Worm (Caenorhabditis elegans) whole organism, early embryonic: Measurements from ENCODE around the gene F56D2.2.

Source experiments
- B0310.2 ChIP-seq: sonication (generic microtip); optimal IDR thresholded peaks from 2 replicates; lab custom pipeline; 2016; ENCODE audit warnings: mild to moderate bottlenecking, missing genetic modification characterization, missing compliant biosample characterization
- F13C5.2 ChIP-seq: sonication (generic microtip); optimal IDR thresholded peaks from 2 replicates; lab custom pipeline; 2017; ENCODE audit warnings: mild to moderate bottlenecking, missing genetic modification characterization, inconsistent platforms, missing compliant biosample characterization
- aly-1 ChIP-seq: sonication (generic microtip); optimal IDR thresholded peaks from 2 replicates; lab custom pipeline; 2016; ENCODE audit warnings: missing genetic modification characterization, missing compliant biosample characterization
- ama-1 ChIP-seq: fragments of 150-350 bp; optimal IDR thresholded peaks from 2 replicates; lab custom pipeline; 2014
- ceh-13 ChIP-seq: fragments of 200-800 bp; sonication (Bioruptor generic); optimal IDR thresholded peaks from 2 replicates; lab custom pipeline; 2018; ENCODE audit warnings: mild to moderate bottlenecking, missing genetic modification characterization, missing compliant biosample characterization
- ceh-36 ChIP-seq: sonication (generic microtip); optimal IDR thresholded peaks from 2 replicates; lab custom pipeline; 2016; ENCODE audit warnings: missing genetic modification characterization, inconsistent platforms, missing compliant biosample characterization
- ets-7 ChIP-seq: sonication (generic microtip); optimal IDR thresholded peaks from 2 replicates; lab custom pipeline; 2016; ENCODE audit warnings: missing genotype, missing genetic modification characterization, missing compliant biosample characterization
- flt-1 ChIP-seq: fragments of 200-800 bp; sonication (Bioruptor generic); IDR thresholded peaks from 2 replicates; pipeline ENCODE4 v1.3.6; 2022; ENCODE audit warnings: missing genetic modification characterization, missing compliant biosample characterization
- hmbx-1 ChIP-seq: sonication (generic microtip); optimal IDR thresholded peaks from 2 replicates; lab custom pipeline; 2016; ENCODE audit warnings: mild to moderate bottlenecking, missing genetic modification characterization, missing compliant biosample characterization
- hmg-4 ChIP-seq: fragments of 200-800 bp; sonication (Bioruptor generic); optimal IDR thresholded peaks from 2 replicates; lab custom pipeline; 2018; ENCODE audit warnings: mild to moderate bottlenecking, missing genetic modification characterization, missing compliant biosample characterization
- hnd-1 ChIP-seq: sonication (generic microtip); optimal IDR thresholded peaks from 2 replicates; lab custom pipeline; 2016; ENCODE audit warnings: missing genetic modification characterization, missing compliant biosample characterization
- pes-1 ChIP-seq: fragments of 200-800 bp; sonication (Bioruptor generic); IDR thresholded peaks from 2 replicates; pipeline ENCODE4 v1.3.6; 2022; ENCODE audit warnings: missing genetic modification reagents, missing genetic modification characterization, missing compliant biosample characterization
- scrt-1 ChIP-seq: fragments of 200-800 bp; sonication (Bioruptor generic); IDR thresholded peaks from 2 replicates; pipeline ENCODE4 v1.3.6; 2022; ENCODE audit warnings: missing genetic modification characterization, missing compliant biosample characterization
- sea-1 ChIP-seq: fragments of 200-800 bp; sonication (Bioruptor generic); conservative IDR thresholded peaks from 2 replicates; pipeline ENCODE4 v1.3.6; 2022; ENCODE audit warnings: missing genetic modification characterization, missing compliant biosample characterization
- tbx-11 ChIP-seq: fragments of 200-800 bp; sonication (Bioruptor generic); IDR thresholded peaks from 2 replicates; pipeline ENCODE4 v1.3.6; 2022; ENCODE audit warnings: missing genetic modification characterization, missing compliant biosample characterization
- tbx-37 ChIP-seq: fragments of 200-800 bp; sonication (Bioruptor generic); conservative IDR thresholded peaks from 2 replicates; pipeline ENCODE4 v1.3.6; 2022; ENCODE audit warnings: missing genetic modification reagents, missing genetic modification characterization, missing compliant biosample characterization
- tra-4 ChIP-seq: sonication (generic microtip); optimal IDR thresholded peaks from 2 replicates; lab custom pipeline; 2017; ENCODE audit warnings: missing genetic modification characterization, missing compliant biosample characterization

F56D2.2 gene

DNA sequence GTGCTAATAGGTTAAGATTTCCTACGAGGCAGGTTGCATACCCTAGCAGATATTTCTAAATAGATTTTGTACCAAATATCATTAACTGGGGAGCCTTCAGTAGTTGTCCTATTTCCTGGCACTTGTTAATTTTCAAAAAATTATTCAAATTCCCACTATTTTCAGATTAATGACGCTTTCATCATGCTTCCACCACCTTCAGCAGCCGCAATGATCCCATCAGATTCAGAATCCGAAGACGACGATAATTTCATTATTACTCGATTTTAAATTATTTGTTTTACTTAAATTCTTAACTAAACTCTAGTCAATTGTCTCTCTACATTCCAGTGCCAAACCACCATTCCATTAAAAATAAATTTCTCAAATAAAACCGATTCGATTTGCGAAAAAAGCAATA is 36.2 kb upstream of the F56D2.2 start:
- TF ChIP-seq scrt-1 (GFP tag; lab: Robert Waterston, UW): no peak
- TF ChIP-seq flt-1 (GFP tag; lab: Robert Waterston, UW): no peak
- TF ChIP-seq aly-1 (tag; lab: Kevin White, UChicago): no peak
- no peak for TF ChIP-seq hnd-1
- no peak for TF ChIP-seq ets-7 (tag; lab: Kevin White, UChicago)
- no peak for TF ChIP-seq tbx-37 (GFP tag; lab: Robert Waterston, UW)
- no peak for TF ChIP-seq pes-1 (GFP tag; lab: Robert Waterston, UW)
- TF ChIP-seq tbx-11 (GFP tag; lab: Robert Waterston, UW): no peak
- no peak for TF ChIP-seq F13C5.2
- TF ChIP-seq ceh-13 (GFP tag; lab: Kevin White, UChicago): no peak
- no peak for TF ChIP-seq hmbx-1 (tag; lab: Kevin White, UChicago)

DNA sequence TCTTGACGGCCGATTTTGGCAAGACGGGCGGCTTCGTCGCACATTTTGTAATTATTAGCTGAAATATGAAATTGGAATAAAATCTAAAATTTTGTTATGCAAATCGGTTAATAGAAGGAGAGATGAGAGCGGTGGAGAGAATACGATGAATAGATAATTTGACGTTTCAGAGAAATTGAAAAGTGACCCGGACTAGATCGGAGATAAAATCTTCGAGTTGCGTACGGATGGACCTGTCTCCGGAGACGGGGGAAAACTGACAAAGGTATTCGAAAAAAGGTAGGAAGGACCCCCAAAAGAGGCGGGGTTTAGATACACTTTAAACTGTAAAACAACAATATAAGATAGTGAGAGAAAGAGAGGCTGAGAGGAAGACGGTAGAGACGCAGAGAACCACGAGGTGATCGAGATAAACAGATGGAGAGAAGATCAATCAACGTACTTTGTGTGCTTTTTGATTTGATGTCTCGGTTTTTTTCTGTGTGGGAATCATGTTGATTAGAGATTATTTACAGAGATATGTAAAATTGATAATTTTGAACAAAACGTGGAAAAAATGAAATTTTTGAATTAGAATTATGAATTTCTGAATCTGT is 34.9 kb upstream of the F56D2.2 start, which contains the start of gene F09F7.6:
F09F7.6 (minus strand) TSS at position 64 of the 596 bp plus-strand sequence.
- TF ChIP-seq hmg-4 (GFP tag; lab: Kevin White, UChicago): no peak
- no peak for TF ChIP-seq ceh-36 (tag; lab: Kevin White, UChicago)
- TF ChIP-seq tbx-11 (GFP tag; lab: Robert Waterston, UW): no peak
- no peak for TF ChIP-seq B0310.2 (tag; lab: Kevin White, UChicago)
- no peak for TF ChIP-seq aly-1 (tag; lab: Kevin White, UChicago)
- no peak for TF ChIP-seq ets-7 (tag; lab: Kevin White, UChicago)
- no peak for TF ChIP-seq ama-1 (lab: Kevin White, UChicago)
- TF ChIP-seq F13C5.2: no peak
- no peak for TF ChIP-seq scrt-1 (GFP tag; lab: Robert Waterston, UW)
- TF ChIP-seq pes-1 (GFP tag; lab: Robert Waterston, UW): no peak
- no peak for TF ChIP-seq sea-1

DNA sequence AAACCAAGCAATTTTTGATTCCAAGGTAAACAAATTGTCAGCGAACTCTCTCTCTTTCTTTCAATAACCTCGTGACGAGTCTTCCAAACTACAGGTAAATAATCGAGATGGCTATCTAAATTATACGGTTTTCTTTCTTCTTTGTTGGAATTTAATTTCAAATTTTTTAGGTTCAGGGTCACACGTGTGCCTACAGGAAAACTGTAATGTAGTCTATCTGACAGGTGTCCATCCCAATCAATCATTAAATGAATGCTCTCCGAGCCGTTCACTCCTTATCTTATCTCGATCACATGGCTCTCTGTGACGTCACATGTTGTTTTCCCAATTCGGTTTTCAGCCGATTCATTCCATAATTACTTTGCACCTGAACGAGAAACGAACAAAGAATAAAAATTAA is 34.0 kb upstream of the F56D2.2 start:
- no peak for TF ChIP-seq sea-1
- TF ChIP-seq F13C5.2: no peak
- no peak for TF ChIP-seq ama-1 (lab: Kevin White, UChicago)
- TF ChIP-seq hmbx-1 (tag; lab: Kevin White, UChicago): no peak

DNA sequence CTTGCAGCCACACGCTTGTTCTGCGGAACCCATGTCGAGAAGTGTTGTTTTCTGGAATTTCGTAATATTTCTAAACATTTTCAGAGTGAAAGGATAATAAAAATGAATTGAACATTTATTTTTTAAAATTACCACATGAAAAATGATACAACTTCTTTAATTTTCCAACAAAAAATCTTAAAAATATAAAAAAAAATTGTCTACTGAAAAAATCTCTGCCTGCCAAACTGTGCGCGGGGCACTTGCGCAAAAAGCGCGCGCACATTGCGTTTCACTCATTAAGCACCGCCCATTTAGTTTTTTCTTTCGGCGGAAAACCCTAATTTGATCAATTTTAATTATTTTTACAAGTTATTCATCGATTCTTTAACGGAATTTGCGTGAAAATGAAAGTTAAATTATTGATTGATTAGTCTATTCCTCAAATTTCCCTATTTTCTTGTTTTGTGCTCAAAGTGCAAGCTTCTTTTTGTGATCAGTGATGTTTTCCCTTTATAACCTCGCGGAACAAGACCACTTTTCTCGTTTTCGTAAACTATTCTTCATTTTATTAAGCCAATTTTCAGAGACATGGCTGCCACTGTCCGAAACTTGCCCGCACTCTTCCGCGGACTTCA is 32.1 kb upstream of the F56D2.2 start, which contains the start of the genes nmad-1 and hach-1:
nmad-1 (minus strand) TSS at position 51 of the 617 bp plus-strand sequence.
hach-1 (plus strand) TSS at position 567 of the 617 bp plus-strand sequence.
- peak; percentile 89 for TF ChIP-seq hmg-4 (GFP tag; lab: Kevin White, UChicago)
- TF ChIP-seq aly-1 (tag; lab: Kevin White, UChicago): peak; percentile 77
- peak; percentile 94 for TF ChIP-seq pes-1 (GFP tag; lab: Robert Waterston, UW)
- TF ChIP-seq hmbx-1 (tag; lab: Kevin White, UChicago): peak; percentile 60
- TF ChIP-seq hnd-1: peak; percentile 78
- TF ChIP-seq F13C5.2: peak; percentile 96
- TF ChIP-seq tbx-11 (GFP tag; lab: Robert Waterston, UW): peak; percentile 94
- peak; percentile 91 for TF ChIP-seq ceh-36 (tag; lab: Kevin White, UChicago)
- peak; percentile 77 for TF ChIP-seq tra-4 (tag; lab: Kevin White, UChicago)
- TF ChIP-seq B0310.2 (tag; lab: Kevin White, UChicago): peak; percentile 84
- TF ChIP-seq sea-1: peak; percentile 91
- TF ChIP-seq ets-7 (tag; lab: Kevin White, UChicago): peak; percentile 75
- peak; percentile 86 for TF ChIP-seq flt-1 (GFP tag; lab: Robert Waterston, UW)
- TF ChIP-seq ceh-13 (GFP tag; lab: Kevin White, UChicago): peak; percentile 91
- no peak for TF ChIP-seq ama-1 (lab: Kevin White, UChicago)
- TF ChIP-seq scrt-1 (GFP tag; lab: Robert Waterston, UW): peak; percentile 93
- TF ChIP-seq tbx-37 (GFP tag; lab: Robert Waterston, UW): peak; percentile 89

DNA sequence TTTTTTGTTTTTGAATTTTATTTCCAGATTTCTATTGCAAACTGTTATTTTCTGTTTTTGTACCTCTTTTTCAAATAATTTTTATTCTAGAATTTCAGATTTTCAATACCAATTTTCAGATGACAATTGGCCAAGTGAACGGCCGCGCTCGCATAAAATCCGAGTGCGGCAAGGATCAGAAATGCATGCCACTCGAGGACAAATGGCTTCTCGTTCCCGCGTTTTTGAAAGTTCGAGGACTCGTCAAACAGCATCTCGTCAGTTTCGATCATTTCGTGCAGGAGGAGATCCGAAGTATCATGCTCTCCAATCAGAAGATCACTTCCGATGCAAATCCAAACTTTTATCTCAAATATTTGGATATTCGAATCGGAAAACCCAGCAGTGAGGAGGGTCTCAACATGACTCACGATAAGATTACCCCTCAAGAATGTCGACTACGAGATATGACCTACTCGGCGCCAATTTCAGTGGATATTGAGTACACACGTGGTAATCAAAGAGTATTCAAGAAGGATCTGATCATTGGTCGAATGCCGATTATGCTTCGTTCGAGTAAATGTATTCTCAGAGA is 29.7 kb upstream of the F56D2.2 start, which contains the start of gene rpc-2:
rpc-2 (plus strand) TSS at position 120 of the 574 bp plus-strand sequence.
- no peak for TF ChIP-seq tra-4 (tag; lab: Kevin White, UChicago)
- no peak for TF ChIP-seq F13C5.2
- no peak for TF ChIP-seq ama-1 (lab: Kevin White, UChicago)
- no peak for TF ChIP-seq sea-1
- TF ChIP-seq aly-1 (tag; lab: Kevin White, UChicago): no peak
- TF ChIP-seq scrt-1 (GFP tag; lab: Robert Waterston, UW): no peak
- no peak for TF ChIP-seq tbx-11 (GFP tag; lab: Robert Waterston, UW)
- no peak for TF ChIP-seq hmbx-1 (tag; lab: Kevin White, UChicago)
- no peak for TF ChIP-seq B0310.2 (tag; lab: Kevin White, UChicago)
- TF ChIP-seq tbx-37 (GFP tag; lab: Robert Waterston, UW): no peak
- no peak for TF ChIP-seq hmg-4 (GFP tag; lab: Kevin White, UChicago)

DNA sequence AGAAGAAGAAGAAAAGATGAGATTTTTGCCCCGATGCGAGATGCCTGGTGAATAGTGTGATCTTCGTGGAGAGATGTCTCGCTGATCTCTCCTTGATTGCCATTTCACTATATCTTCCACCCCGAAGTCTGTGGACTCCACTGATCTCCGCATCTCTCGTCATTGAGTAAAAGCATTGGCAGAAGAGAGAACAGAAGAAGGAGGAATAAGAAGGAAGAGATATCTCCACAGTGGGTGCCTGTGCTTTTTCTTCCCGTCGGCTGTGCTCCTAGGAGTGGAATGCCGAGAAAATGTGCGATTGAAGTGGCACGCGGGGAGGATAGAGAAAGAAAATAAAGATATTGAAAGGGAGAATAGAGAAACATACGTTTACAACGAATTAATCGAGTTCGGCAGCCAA is 23.4 kb upstream of the F56D2.2 start:
- TF ChIP-seq aly-1 (tag; lab: Kevin White, UChicago) (no peak), ceh-36 (tag; lab: Kevin White, UChicago) (no peak), hmbx-1 (tag; lab: Kevin White, UChicago) (no peak), F13C5.2 (no peak), sea-1 (no peak), pes-1 (GFP tag; lab: Robert Waterston, UW) (no peak), ets-7 (tag; lab: Kevin White, UChicago) (no peak), flt-1 (GFP tag; lab: Robert Waterston, UW) (no peak), B0310.2 (tag; lab: Kevin White, UChicago) (no peak), hmg-4 (GFP tag; lab: Kevin White, UChicago) (no peak), scrt-1 (GFP tag; lab: Robert Waterston, UW) (no peak), hnd-1 (no peak), tbx-11 (GFP tag; lab: Robert Waterston, UW) (no peak), ceh-13 (GFP tag; lab: Kevin White, UChicago) (no peak)
